Worm (Caenorhabditis elegans) whole organism, midembryonic: ENCODE results near the gene Y53G8B.1.
A peak's percentile ranks its signal among the peaks of the same experiment; 100 is the strongest.

Experiments used
- T22C8.4 ChIP-seq: fragments of 200-800 bp; sonication (Bioruptor generic); IDR thresholded peaks from 2 replicates; pipeline ENCODE4 v1.3.6; 2022; ENCODE audit warnings: missing genetic modification characterization, missing compliant biosample characterization
- cog-1 ChIP-seq: sonication (generic microtip); optimal IDR thresholded peaks from 2 replicates; lab custom pipeline; 2016; ENCODE audit warnings: missing genetic modification characterization, missing compliant biosample characterization
- flt-1 ChIP-seq: fragments of 200-800 bp; sonication (Bioruptor generic); IDR thresholded peaks from 2 replicates; pipeline ENCODE4 v1.3.6; 2022; ENCODE audit warnings: missing genetic modification characterization, missing compliant biosample characterization
- klf-2 ChIP-seq: fragments of 200-800 bp; sonication (Bioruptor generic); conservative IDR thresholded peaks from 2 replicates; pipeline ENCODE4 v1.3.6; 2022; ENCODE audit warnings: missing genetic modification reagents, missing genetic modification characterization, missing compliant biosample characterization
- med-1 ChIP-seq: sonication (generic microtip); optimal IDR thresholded peaks from 2 replicates; lab custom pipeline; 2017; ENCODE audit warnings: missing genetic modification characterization, mild to moderate bottlenecking, missing compliant biosample characterization, antibody characterized with exemption, missing genetic modification reagents; ENCODE audit not compliant: insufficient read depth
- ref-1 ChIP-seq: fragments of 200-800 bp; sonication (Bioruptor generic); conservative IDR thresholded peaks from 2 replicates; pipeline ENCODE4 v1.3.6; 2022; ENCODE audit warnings: missing genetic modification reagents, missing genetic modification characterization, missing compliant biosample characterization
- tab-1 ChIP-seq: fragments of 200-800 bp; sonication (Bioruptor generic); IDR thresholded peaks from 2 replicates; pipeline ENCODE4 v1.3.6; 2022; ENCODE audit warnings: missing genetic modification characterization, missing compliant biosample characterization
- ztf-23 ChIP-seq: fragments of 200-800 bp; sonication (Bioruptor generic); IDR thresholded peaks from 2 replicates; pipeline ENCODE4 v1.3.6; 2022; ENCODE audit warnings: missing genetic modification reagents, missing genetic modification characterization, missing compliant biosample characterization
- ztf-29 ChIP-seq: fragments of 200-800 bp; sonication (Bioruptor generic); IDR thresholded peaks from 2 replicates; pipeline ENCODE4 v1.3.6; 2022; ENCODE audit warnings: missing genetic modification reagents, missing genetic modification characterization, missing compliant biosample characterization

Gene Y53G8B.1

DNA sequence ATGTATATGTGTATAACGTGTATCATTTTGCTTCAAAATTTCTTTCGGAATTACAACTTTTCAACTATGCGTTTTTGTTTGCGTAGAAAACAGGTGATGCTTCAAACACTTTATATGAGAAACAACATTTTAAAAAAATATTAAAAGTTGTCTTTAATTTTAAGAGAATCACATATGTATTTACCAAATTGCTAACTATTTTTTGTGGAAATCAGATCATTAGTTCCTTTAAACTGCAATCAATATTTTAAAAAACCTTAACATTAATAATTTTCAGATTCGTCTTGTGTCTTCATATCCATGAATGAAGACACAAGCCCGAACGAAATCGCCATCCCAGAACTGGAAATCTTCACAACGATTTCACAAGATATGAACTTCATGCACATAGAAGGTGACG is 23.8 kb downstream of the Y53G8B.1 start, which contains the start of gene C44B11.6:
TSS of gene C44B11.6 (plus strand) at position 301 of the 400 bp plus-strand sequence.
- no peak for TF ChIP-seq cog-1 (tag; lab: Kevin White, UChicago)
- no peak for TF ChIP-seq T22C8.4 (GFP tag; lab: Robert Waterston, UW)
- TF ChIP-seq flt-1 (GFP tag; lab: Robert Waterston, UW) = no peak
- TF ChIP-seq med-1 (GFP tag; lab: Kevin White, UChicago) = no peak
- TF ChIP-seq ref-1 (GFP tag; lab: Robert Waterston, UW) = no peak
- no peak for TF ChIP-seq ztf-29
- TF ChIP-seq tab-1 (GFP tag; lab: Robert Waterston, UW) = no peak
- no peak for TF ChIP-seq klf-2 (GFP tag; lab: Robert Waterston, UW)
- no peak for TF ChIP-seq ztf-23 (GFP tag; lab: Robert Waterston, UW)

ce11 chrIII:3154968-3155367 is 25.9 kb downstream of the Y53G8B.1 start, which contains the start of gene C44B11.1:
Gene C44B11.1, plus strand, starts transcription at chrIII:3155268.
- TF ChIP-seq med-1 (GFP tag; lab: Kevin White, UChicago) (no peak), ztf-29 (no peak), T22C8.4 (GFP tag; lab: Robert Waterston, UW) (no peak), ztf-23 (GFP tag; lab: Robert Waterston, UW) (no peak), tab-1 (GFP tag; lab: Robert Waterston, UW) (no peak), ref-1 (GFP tag; lab: Robert Waterston, UW) (no peak), klf-2 (GFP tag; lab: Robert Waterston, UW) (no peak), cog-1 (tag; lab: Kevin White, UChicago) (no peak), flt-1 (GFP tag; lab: Robert Waterston, UW) (no peak)

- TF ChIP-seq med-1 (GFP tag; lab: Kevin White, UChicago) = no peak
- no peak for TF ChIP-seq ztf-29
- TF ChIP-seq cog-1 (tag; lab: Kevin White, UChicago) = no peak
- no peak for TF ChIP-seq T22C8.4 (GFP tag; lab: Robert Waterston, UW)
- no peak for TF ChIP-seq flt-1 (GFP tag; lab: Robert Waterston, UW)
- no peak for TF ChIP-seq ref-1 (GFP tag; lab: Robert Waterston, UW)
- no peak for TF ChIP-seq ztf-23 (GFP tag; lab: Robert Waterston, UW)
Measured at ce11 chrIII:3160490-3160889, 31.4 kb downstream of the Y53G8B.1 start.

DNA sequence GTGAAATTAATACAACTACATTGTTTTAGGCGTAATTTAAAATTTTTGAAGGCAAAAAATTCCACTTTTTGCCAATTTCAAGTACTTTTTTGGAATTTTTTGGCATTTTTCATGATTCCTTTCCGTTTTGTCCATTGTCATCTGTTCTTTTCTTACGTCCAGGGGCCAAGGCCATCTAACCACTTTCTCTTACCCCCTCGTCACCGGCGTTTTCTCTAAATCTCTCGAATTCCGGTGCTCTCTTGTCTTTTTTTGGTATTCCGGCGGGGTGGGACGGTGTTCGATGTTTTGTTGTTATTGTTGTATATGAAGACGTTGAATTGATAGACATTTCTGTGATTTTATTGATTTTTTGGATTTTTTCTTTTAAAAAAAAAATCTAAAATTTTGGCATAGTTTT is 32.5 kb downstream of the Y53G8B.1 start:
- TF ChIP-seq flt-1 (GFP tag; lab: Robert Waterston, UW) (no peak), ztf-29 (no peak), cog-1 (tag; lab: Kevin White, UChicago) (no peak), med-1 (GFP tag; lab: Kevin White, UChicago) (no peak), ztf-23 (GFP tag; lab: Robert Waterston, UW) (no peak), ref-1 (GFP tag; lab: Robert Waterston, UW) (no peak), tab-1 (GFP tag; lab: Robert Waterston, UW) (no peak), T22C8.4 (GFP tag; lab: Robert Waterston, UW) (no peak)

ce11 chrIII:3163448-3163847 is 34.4 kb downstream of the Y53G8B.1 start:
- TF ChIP-seq tab-1 (GFP tag; lab: Robert Waterston, UW) (no peak), ztf-23 (GFP tag; lab: Robert Waterston, UW) (no peak), cog-1 (tag; lab: Kevin White, UChicago) (no peak), ref-1 (GFP tag; lab: Robert Waterston, UW) (no peak), flt-1 (GFP tag; lab: Robert Waterston, UW) (no peak), ztf-29 (no peak), T22C8.4 (GFP tag; lab: Robert Waterston, UW) (no peak), klf-2 (GFP tag; lab: Robert Waterston, UW) (no peak), med-1 (GFP tag; lab: Kevin White, UChicago) (no peak)

- no peak for TF ChIP-seq klf-2 (GFP tag; lab: Robert Waterston, UW)
Measured at ce11 chrIII:3165309-3165708, 36.2 kb downstream of the Y53G8B.1 start, which contains the start of gene R148.5. Gene R148.5, plus strand, starts transcription at chrIII:3165639.

DNA sequence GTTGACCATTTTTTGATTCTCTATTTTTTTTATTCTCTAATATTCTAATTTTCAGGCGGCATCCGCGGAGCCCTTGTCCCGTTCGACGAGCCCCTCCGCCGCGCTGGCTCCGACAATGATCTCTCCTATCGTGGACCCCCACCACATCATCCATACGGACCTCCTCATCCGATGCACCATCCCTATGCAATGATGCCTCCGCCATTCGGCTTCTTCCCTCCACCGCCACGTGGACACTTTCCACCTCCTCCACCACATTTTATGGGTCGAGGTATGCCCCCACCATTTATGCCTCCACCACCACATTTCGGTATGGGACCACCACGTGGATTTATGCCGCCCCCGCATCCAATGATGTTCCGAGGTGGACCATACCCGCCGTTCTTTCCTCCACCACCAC is 40.2 kb downstream of the Y53G8B.1 start:
- TF ChIP-seq tab-1 (GFP tag; lab: Robert Waterston, UW) = no peak

DNA sequence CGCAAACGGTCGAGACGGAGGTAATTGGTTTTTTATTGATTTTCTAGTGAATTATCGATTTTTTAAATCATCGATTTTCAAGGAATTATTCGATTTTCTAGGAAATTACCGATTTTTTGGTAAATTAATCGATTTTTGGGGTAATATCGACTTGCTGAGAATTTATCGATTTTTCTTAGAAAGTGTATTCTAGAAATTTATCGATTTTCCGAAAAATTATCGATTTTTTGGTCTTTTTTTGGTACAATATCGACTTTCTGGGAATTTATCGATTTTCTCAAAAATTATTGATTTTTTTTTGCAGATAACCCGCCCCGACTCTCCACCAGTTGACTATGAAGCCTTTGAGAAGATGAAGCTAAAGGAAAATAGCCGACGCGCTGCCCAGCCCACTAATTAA is 41.5 kb downstream of the Y53G8B.1 start:
- TF ChIP-seq ref-1 (GFP tag; lab: Robert Waterston, UW) (no peak), T22C8.4 (GFP tag; lab: Robert Waterston, UW) (peak; percentile 91), flt-1 (GFP tag; lab: Robert Waterston, UW) (no peak), med-1 (GFP tag; lab: Kevin White, UChicago) (no peak), cog-1 (tag; lab: Kevin White, UChicago) (no peak), ztf-29 (no peak), klf-2 (GFP tag; lab: Robert Waterston, UW) (no peak), tab-1 (GFP tag; lab: Robert Waterston, UW) (no peak), ztf-23 (GFP tag; lab: Robert Waterston, UW) (no peak)

- TF ChIP-seq cog-1 (tag; lab: Kevin White, UChicago) = no peak
- no peak for TF ChIP-seq tab-1 (GFP tag; lab: Robert Waterston, UW)
- no peak for TF ChIP-seq ref-1 (GFP tag; lab: Robert Waterston, UW)
- no peak for TF ChIP-seq flt-1 (GFP tag; lab: Robert Waterston, UW)
- no peak for TF ChIP-seq ztf-29
- TF ChIP-seq klf-2 (GFP tag; lab: Robert Waterston, UW) = no peak
- TF ChIP-seq T22C8.4 (GFP tag; lab: Robert Waterston, UW) = no peak
- no peak for TF ChIP-seq ztf-23 (GFP tag; lab: Robert Waterston, UW)
- TF ChIP-seq med-1 (GFP tag; lab: Kevin White, UChicago) = no peak
Measured at ce11 chrIII:3171382-3171781, 42.3 kb downstream of the Y53G8B.1 start, which contains the start of gene R148.4. Gene R148.4, plus strand, starts transcription at chrIII:3171592.

DNA sequence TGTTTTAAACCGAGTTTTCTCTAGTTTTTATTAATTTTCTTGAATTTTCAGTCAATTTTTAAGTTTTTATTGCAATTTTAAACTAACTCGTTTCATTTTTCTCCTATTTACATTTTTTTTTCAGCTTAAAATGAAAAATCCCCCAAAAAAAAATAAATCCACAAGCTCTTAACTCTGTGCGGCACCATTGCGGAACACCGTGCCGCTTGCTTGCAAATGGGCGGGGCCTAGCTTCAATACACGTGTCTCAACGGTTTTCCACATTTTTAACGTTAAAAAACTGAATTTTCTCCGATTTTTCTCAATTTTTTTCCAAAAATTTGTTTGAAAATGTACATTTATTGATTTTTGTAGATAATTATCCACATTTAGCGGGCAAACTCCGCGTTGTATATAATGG is 45.9 kb downstream of the Y53G8B.1 start, which contains the start of gene R148.3:
TSS of gene R148.3 (plus strand) at position 347 of the 400 bp plus-strand sequence.
- TF ChIP-seq ztf-23 (GFP tag; lab: Robert Waterston, UW) (peak; percentile 92), klf-2 (GFP tag; lab: Robert Waterston, UW) (peak; percentile 80), med-1 (GFP tag; lab: Kevin White, UChicago) (peak; percentile 93), tab-1 (GFP tag; lab: Robert Waterston, UW) (peak; percentile 85), ztf-29 (peak; percentile 78), T22C8.4 (GFP tag; lab: Robert Waterston, UW) (peak; percentile 8; the same call in 1 of the 2 replicates), ref-1 (GFP tag; lab: Robert Waterston, UW) (peak; percentile 64; the same call in 1 of the 2 replicates), flt-1 (GFP tag; lab: Robert Waterston, UW) (peak; percentile 86), cog-1 (tag; lab: Kevin White, UChicago) (peak; percentile 49)
